Worm (Caenorhabditis elegans) whole organism, young adult: ENCODE results near the gene zipt-7.1.
A peak's percentile ranks its signal among the peaks of the same experiment; 100 is the strongest.

Experiments
- B0035.1 ChIP-seq: sonication (generic microtip); optimal IDR thresholded peaks from 2 replicates; lab custom pipeline; 2016; ENCODE audit warnings: missing genetic modification characterization, mild to moderate bottlenecking, missing compliant biosample characterization, missing genotype, missing genetic modification reagents
- B0336.3 ChIP-seq: fragments of 200-800 bp; sonication (Bioruptor generic); IDR thresholded peaks from 2 replicates; pipeline ENCODE4 v1.3.6; 2022; ENCODE audit warnings: missing genetic modification characterization, missing compliant biosample characterization
- F10E7.11 ChIP-seq: sonication (generic microtip); optimal IDR thresholded peaks from 2 replicates; lab custom pipeline; 2017; ENCODE audit warnings: mild to moderate bottlenecking, missing genetic modification characterization, moderate library complexity, missing compliant biosample characterization
- F23B12.7 ChIP-seq: sonication (generic microtip); optimal IDR thresholded peaks from 2 replicates; lab custom pipeline; 2017; ENCODE audit warnings: missing genetic modification characterization, mild to moderate bottlenecking, missing compliant biosample characterization, antibody characterized with exemption, moderate library complexity; ENCODE audit not compliant: insufficient read depth
- F33H1.4 ChIP-seq: fragments of 200-800 bp; sonication (Bioruptor generic); IDR thresholded peaks from 2 replicates; pipeline ENCODE4 v1.3.6; 2022; ENCODE audit warnings: missing genetic modification reagents, missing genetic modification characterization, missing compliant biosample characterization
- F37B4.10 ChIP-seq: fragments of 200-800 bp; sonication (Bioruptor generic); IDR thresholded peaks from 2 replicates; pipeline ENCODE4 v1.3.6; 2022; ENCODE audit warnings: missing genetic modification characterization, missing compliant biosample characterization
- F39B2.1 ChIP-seq: fragments of 200-800 bp; sonication (Bioruptor generic); IDR thresholded peaks from 2 replicates; pipeline ENCODE4 v1.3.6; 2022; ENCODE audit warnings: missing genetic modification reagents, missing genetic modification characterization, missing compliant biosample characterization
- F49E8.2 ChIP-seq: sonication (generic microtip); optimal IDR thresholded peaks from 3 replicates; lab custom pipeline; 2017; ENCODE audit warnings: missing genetic modification characterization, mild to moderate bottlenecking, missing compliant biosample characterization, antibody characterized with exemption, moderate library complexity; ENCODE audit not compliant: insufficient read depth
- F57A8.1 ChIP-seq: fragments of 200-800 bp; sonication (Bioruptor generic); optimal IDR thresholded peaks from 2 replicates; lab custom pipeline; 2018; ENCODE audit warnings: mild to moderate bottlenecking, missing genetic modification characterization, moderate library complexity, missing compliant biosample characterization
- F57C9.4 ChIP-seq: sonication (generic microtip); optimal IDR thresholded peaks from 2 replicates; lab custom pipeline; 2017; ENCODE audit warnings: mild to moderate bottlenecking, missing genetic modification characterization, missing compliant biosample characterization
- K12H6.12 ChIP-seq: fragments of 200-800 bp; sonication (Bioruptor generic); optimal IDR thresholded peaks from 2 replicates; lab custom pipeline; 2018; ENCODE audit warnings: mild to moderate bottlenecking, missing genetic modification characterization, missing compliant biosample characterization
- Y53F4B.3 ChIP-seq: fragments of 200-800 bp; sonication (Bioruptor generic); IDR thresholded peaks from 2 replicates; pipeline ENCODE4 v1.3.6; 2022; ENCODE audit warnings: missing genetic modification reagents, missing genetic modification characterization, missing compliant biosample characterization
- Y67H2A.10 ChIP-seq: fragments of 200-800 bp; sonication (Bioruptor generic); conservative IDR thresholded peaks from 2 replicates; pipeline ENCODE4 v1.3.6; 2022; ENCODE audit warnings: missing genetic modification reagents, missing genetic modification characterization, missing compliant biosample characterization
- Y79H2A.3 ChIP-seq: fragments of 200-800 bp; sonication (Bioruptor generic); conservative IDR thresholded peaks from 2 replicates; pipeline ENCODE4 v1.3.6; 2022; ENCODE audit warnings: missing genetic modification reagents, missing genetic modification characterization, missing compliant biosample characterization
- akir-1 ChIP-seq: fragments of 200-800 bp; sonication (Bioruptor generic); optimal IDR thresholded peaks from 2 replicates; lab custom pipeline; 2018; ENCODE audit warnings: mild to moderate bottlenecking, missing genetic modification characterization, moderate library complexity, missing compliant biosample characterization
- ama-1 ChIP-seq, 3 experiments: fragments of 150-350 bp in 1 of 3; sonication (generic microtip) in 2 of 3; optimal IDR thresholded peaks; 2 replicates each; lab custom pipeline; 2014 to 2018; ENCODE audit warnings: missing biosample characterization in 2 of 3, missing genetic modification characterization in 2 of 3, missing genetic modification reagents in 2 of 3
- atf-7 ChIP-seq: sonication (generic microtip); optimal IDR thresholded peaks from 2 replicates; lab custom pipeline; 2017; ENCODE audit warnings: mild to moderate bottlenecking, missing genetic modification characterization, missing compliant biosample characterization
- athp-1 ChIP-seq: sonication (generic microtip); optimal IDR thresholded peaks from 2 replicates; lab custom pipeline; 2017; ENCODE audit warnings: mild to moderate bottlenecking, missing genetic modification characterization, missing compliant biosample characterization
- attf-3 ChIP-seq: fragments of 200-800 bp; sonication (Bioruptor generic); conservative IDR thresholded peaks from 2 replicates; pipeline ENCODE4 v1.3.6; 2022; ENCODE audit warnings: missing genetic modification reagents, missing genetic modification characterization, missing compliant biosample characterization
- bed-1 ChIP-seq: fragments of 200-800 bp; sonication (Bioruptor generic); IDR thresholded peaks from 2 replicates; pipeline ENCODE4 v1.3.6; 2022; ENCODE audit warnings: missing genetic modification reagents, missing genetic modification characterization, missing compliant biosample characterization
- cebp-2 ChIP-seq: fragments of 200-800 bp; sonication (Bioruptor generic); IDR thresholded peaks from 2 replicates; pipeline ENCODE4 v1.3.6; 2022; ENCODE audit warnings: missing genetic modification characterization, missing compliant biosample characterization
- ceh-58 ChIP-seq: fragments of 200-800 bp; sonication (Bioruptor generic); IDR thresholded peaks from 2 replicates; pipeline ENCODE4 v1.3.6; 2022; ENCODE audit warnings: missing genetic modification characterization, missing compliant biosample characterization
- dox-1 ChIP-seq: fragments of 200-800 bp; sonication (Bioruptor generic); IDR thresholded peaks from 2 replicates; pipeline ENCODE4 v1.3.6; 2022; ENCODE audit warnings: missing genetic modification reagents, missing genetic modification characterization, missing compliant biosample characterization
- egl-44 ChIP-seq: fragments of 200-800 bp; sonication (Bioruptor generic); IDR thresholded peaks from 2 replicates; pipeline ENCODE4 v1.3.6; 2022; ENCODE audit warnings: missing genetic modification reagents, missing genetic modification characterization, missing compliant biosample characterization
- hlh-26 ChIP-seq: fragments of 200-800 bp; sonication (Bioruptor generic); conservative IDR thresholded peaks from 2 replicates; pipeline ENCODE4 v1.3.6; 2022; ENCODE audit warnings: missing genetic modification reagents, missing genetic modification characterization, missing compliant biosample characterization
- hmg-1.2 ChIP-seq: fragments of 200-800 bp; sonication (Bioruptor generic); IDR thresholded peaks from 2 replicates; pipeline ENCODE4 v1.3.6; 2022; ENCODE audit warnings: missing genetic modification reagents, missing genetic modification characterization, missing compliant biosample characterization
- let-607 ChIP-seq, 2 experiments: fragments of 200-800 bp in 1 of 2; sonication (Bioruptor generic) in 1 of 2; sonication (generic microtip) in 1 of 2; optimal IDR thresholded peaks; 2 replicates each; lab custom pipeline; 2016 to 2018; ENCODE audit warnings: mild to moderate bottlenecking in 2 of 2, missing compliant biosample characterization in 2 of 2, missing genetic modification characterization in 2 of 2, moderate library complexity in 2 of 2, missing genotype in 1 of 2
- lin-35 ChIP-seq, 3 experiments: fragments of 150-350 bp in 2 of 3; sonication (generic microtip) in 1 of 3; optimal IDR thresholded peaks; 2 replicates each; lab custom pipeline; 2014 to 2018; ENCODE audit warnings: missing biosample characterization in 3 of 3, missing genetic modification characterization in 3 of 3, missing genetic modification reagents in 3 of 3
- lsl-1 ChIP-seq: fragments of 200-800 bp; sonication (Bioruptor generic); optimal IDR thresholded peaks from 2 replicates; lab custom pipeline; 2018; ENCODE audit warnings: mild to moderate bottlenecking, missing genetic modification characterization, moderate library complexity, missing compliant biosample characterization
- mcd-1 ChIP-seq: fragments of 200-800 bp; sonication (Bioruptor generic); IDR thresholded peaks from 2 replicates; pipeline ENCODE4 v1.3.6; 2022; ENCODE audit warnings: missing genetic modification reagents, missing genetic modification characterization, missing compliant biosample characterization
- mxl-1 ChIP-seq: sonication (generic microtip); optimal IDR thresholded peaks from 2 replicates; lab custom pipeline; 2016; ENCODE audit warnings: missing genetic modification characterization, missing compliant biosample characterization
- nhr-80 ChIP-seq: sonication (generic microtip); optimal IDR thresholded peaks from 2 replicates; lab custom pipeline; 2016; ENCODE audit warnings: missing genetic modification characterization, missing compliant biosample characterization
- pha-4 ChIP-seq: fragments of 150-350 bp; sonication (generic microtip); optimal IDR thresholded peaks from 2 replicates; lab custom pipeline; 2014; ENCODE audit warnings: missing biosample characterization, missing genetic modification reagents, missing genetic modification characterization
- rec-8 ChIP-seq, 2 experiments: sonication (generic microtip); optimal IDR thresholded peaks; 2 replicates each; lab custom pipeline; 2016; ENCODE audit warnings: mild to moderate bottlenecking in 2 of 2, missing genetic modification characterization in 2 of 2, missing genetic modification reagents in 2 of 2, missing genotype in 2 of 2, missing biosample characterization in 1 of 2, missing compliant biosample characterization in 1 of 2, moderate library complexity in 1 of 2
- repo-1 ChIP-seq: sonication (generic microtip); optimal IDR thresholded peaks from 2 replicates; lab custom pipeline; 2017; ENCODE audit warnings: mild to moderate bottlenecking, missing genetic modification characterization, missing compliant biosample characterization
- rpc-1 ChIP-seq, 2 experiments: fragments of 150-350 bp in 1 of 2; sonication (generic microtip) in 1 of 2; optimal IDR thresholded peaks; 2 replicates each; lab custom pipeline; 2014 to 2018; ENCODE audit warnings: missing biosample characterization in 1 of 2, missing genetic modification characterization in 1 of 2, missing genetic modification reagents in 1 of 2, missing genotype in 1 of 2
- sdz-38 ChIP-seq: sonication (generic microtip); optimal IDR thresholded peaks from 2 replicates; lab custom pipeline; 2016; ENCODE audit warnings: missing genotype, missing genetic modification characterization, missing compliant biosample characterization
- snpc-1.3 ChIP-seq: sonication (generic microtip); optimal IDR thresholded peaks from 2 replicates; lab custom pipeline; 2017; ENCODE audit warnings: missing genetic modification characterization, mild to moderate bottlenecking, missing compliant biosample characterization, antibody characterized with exemption, moderate library complexity, missing genotype, missing genetic modification reagents; ENCODE audit not compliant: insufficient read depth
- snpc-4 ChIP-seq, 5 experiments: fragments of 150-350 bp in 1 of 5; sonication (generic microtip) in 4 of 5; optimal IDR thresholded peaks; 2 replicates each; lab custom pipeline; 2014 to 2018; ENCODE audit warnings: missing genetic modification characterization in 5 of 5, missing biosample characterization in 3 of 5, antibody characterized with exemption in 2 of 5, mild to moderate bottlenecking in 2 of 5, missing compliant biosample characterization in 2 of 5, missing genotype in 2 of 5, moderate library complexity in 2 of 5, missing genetic modification reagents in 1 of 5
- tbp1 ChIP-seq: fragments of 200-800 bp; sonication (Bioruptor generic); optimal IDR thresholded peaks from 2 replicates; lab custom pipeline; 2018; ENCODE audit warnings: mild to moderate bottlenecking, missing genetic modification characterization, missing compliant biosample characterization
- tbx-9 ChIP-seq: sonication (generic microtip); optimal IDR thresholded peaks from 2 replicates; lab custom pipeline; 2016; ENCODE audit warnings: borderline replicate concordance, missing genetic modification characterization, inconsistent platforms, missing compliant biosample characterization
- tlf-1 ChIP-seq: fragments of 200-800 bp; sonication (Bioruptor generic); optimal IDR thresholded peaks from 2 replicates; lab custom pipeline; 2018; ENCODE audit warnings: mild to moderate bottlenecking, missing genetic modification characterization, missing compliant biosample characterization
- unc-62 ChIP-seq: fragments of 150-350 bp; optimal IDR thresholded peaks from 2 replicates; lab custom pipeline; 2014; ENCODE audit warnings: missing biosample characterization, missing genetic modification reagents, missing genetic modification characterization
- ztf-25 ChIP-seq: fragments of 200-800 bp; sonication (Bioruptor generic); IDR thresholded peaks from 2 replicates; pipeline ENCODE4 v1.3.6; 2022; ENCODE audit warnings: missing genetic modification reagents, missing genetic modification characterization, missing compliant biosample characterization
- ztf-6 ChIP-seq: fragments of 200-800 bp; sonication (Bioruptor generic); IDR thresholded peaks from 2 replicates; pipeline ENCODE4 v1.3.6; 2022; ENCODE audit warnings: missing genetic modification reagents, missing genetic modification characterization, missing compliant biosample characterization

zipt-7.1 gene

ce11 chrIV:17249691-17250181 is 38.2 kb downstream of the zipt-7.1 start, which contains the start of gene eelo-2 (continued):
- TF ChIP-seq Y53F4B.3 (GFP tag; lab: Robert Waterston, UW) (no peak), tbx-9 (tag; lab: Kevin White, UChicago) (no peak), F33H1.4 (GFP tag; lab: Robert Waterston, UW) (peak; percentile 80), K12H6.12 (tag; lab: Kevin White, UChicago) (peak; percentile 93), bed-1 (GFP tag; lab: Robert Waterston, UW) (no peak), atf-7 (tag; lab: Kevin White, UChicago) (peak; percentile 93), unc-62 (GFP tag; lab: Kevin White, UChicago) (peak; percentile 60), mcd-1 (GFP tag; lab: Robert Waterston, UW) (peak; percentile 100), F57C9.4 (peak; percentile 41), athp-1 (peak; percentile 95), F37B4.10 (no peak), cebp-2 (GFP tag; lab: Robert Waterston, UW) (0 out of 2 replicates have a peak, but pooled peaks have one; percentile 51), hmg-1.2 (GFP tag; lab: Robert Waterston, UW) (peak; percentile 83), akir-1 (GFP tag; lab: Kevin White, UChicago) (peak; percentile 78), dox-1 (GFP tag; lab: Robert Waterston, UW) (peak; percentile 99), F39B2.1 (GFP tag; lab: Robert Waterston, UW) (peak; percentile 86), Y79H2A.3 (GFP tag; lab: Robert Waterston, UW) (0 out of 2 replicates have a peak, but pooled peaks have one; percentile 30), sdz-38 (tag; lab: Kevin White, UChicago) (no peak), ztf-6 (GFP tag; lab: Robert Waterston, UW) (peak; percentile 87), hlh-26 (GFP tag; lab: Robert Waterston, UW) (no peak), Y67H2A.10 (GFP tag; lab: Robert Waterston, UW) (0 out of 2 replicates have a peak, but pooled peaks have one; percentile 48), F10E7.11 (tag; lab: Kevin White, UChicago) (peak; percentile 12), B0035.1 (peak; percentile 69), rec-8 (tag; optimal IDR thresholded peaks at IDR 0.05; lab: Kevin White, UChicago) (peak in 1 of 2 experiments; percentile 22), F49E8.2 (tag; lab: Kevin White, UChicago) (peak; percentile 86), lsl-1 (GFP tag; lab: Kevin White, UChicago) (peak; percentile 82), attf-3 (GFP tag; lab: Robert Waterston, UW) (peak; percentile 63), B0336.3 (GFP tag; lab: Robert Waterston, UW) (peak; percentile 99), tbp1 (GFP tag; lab: Kevin White, UChicago) (peak; percentile 81), tlf-1 (GFP tag; lab: Kevin White, UChicago) (peak; percentile 98), ztf-25 (GFP tag; lab: Robert Waterston, UW) (no peak), mxl-1 (tag; lab: Kevin White, UChicago) (no peak), F57A8.1 (GFP tag; lab: Kevin White, UChicago) (no peak), nhr-80 (tag; lab: Kevin White, UChicago) (peak; percentile 89), snpc-4 (GFP tag; optimal IDR thresholded peaks at IDR 0.05; lab: Kevin White, UChicago) (peak; percentile 94), snpc-4 (tag; optimal IDR thresholded peaks at IDR 0.05; lab: Kevin White, UChicago) (peak; percentile 90 to 97 (median 97)), F23B12.7 (tag; lab: Kevin White, UChicago) (peak; percentile 92), let-607 (tag; optimal IDR thresholded peaks at IDR 0.05; lab: Kevin White, UChicago) (peak; percentile 81 to 89), repo-1 (peak; percentile 96), rpc-1 (optimal IDR thresholded peaks at IDR 0.05; lab: Kevin White, UChicago) (no peak), rpc-1 (tag; optimal IDR thresholded peaks at IDR 0.05; lab: Kevin White, UChicago) (no peak), lin-35 (GFP tag; optimal IDR thresholded peaks at IDR 0.05; lab: Kevin White, UChicago) (peak; percentile 90 to 99 (median 95)), egl-44 (GFP tag; lab: Robert Waterston, UW) (peak; percentile 88), pha-4 (tag; lab: Kevin White, UChicago) (peak; percentile 79), ceh-58 (GFP tag; lab: Robert Waterston, UW) (no peak), ama-1 (optimal IDR thresholded peaks at IDR 0.05; lab: Kevin White, UChicago) (no peak), ama-1 (GFP tag; optimal IDR thresholded peaks at IDR 0.05; lab: Kevin White, UChicago) (no peak), snpc-1.3 (tag; lab: Kevin White, UChicago) (peak; percentile 93)
